Fruit fly (Drosophila melanogaster) whole organism, prepupa: ENCODE results near the gene HERC2.

ENCODE experiments used
- CG11294 ChIP-seq: fragments of 200-800 bp; sonication (Bioruptor generic); IDR thresholded peaks from 2 replicates; pipeline ENCODE4 v1.3.6; 2022; ENCODE audit warnings: missing biosample characterization, missing genetic modification characterization
- CG11762 ChIP-seq: fragments of 200-800 bp; sonication (Bioruptor generic); optimal IDR thresholded peaks from 3 replicates; lab custom pipeline; 2016; ENCODE audit warnings: missing biosample characterization, missing genetic modification characterization; ENCODE audit not compliant: insufficient read depth
- CG15336 ChIP-seq: fragments of 200-800 bp; sonication (Bioruptor generic); IDR thresholded peaks from 2 replicates; pipeline ENCODE4 v1.3.6; 2022; ENCODE audit warnings: missing biosample characterization, missing genetic modification characterization
- CG1621 ChIP-seq: fragments of 200-800 bp; sonication (Bioruptor generic); optimal IDR thresholded peaks from 3 replicates; lab custom pipeline; 2018; ENCODE audit warnings: missing biosample characterization, mild to moderate bottlenecking, missing genetic modification characterization
- CG16779 ChIP-seq: fragments of 200-800 bp; sonication (Bioruptor generic); optimal IDR thresholded peaks from 3 replicates; lab custom pipeline; 2017; ENCODE audit warnings: missing biosample characterization, mild to moderate bottlenecking, missing genetic modification characterization
- CG31627 ChIP-seq: fragments of 200-800 bp; sonication (Bioruptor generic); optimal IDR thresholded peaks from 3 replicates; lab custom pipeline; 2016; ENCODE audit warnings: missing biosample characterization, missing genetic modification characterization
- CG34406 ChIP-seq: fragments of 200-800 bp; sonication (Bioruptor generic); optimal IDR thresholded peaks from 3 replicates; lab custom pipeline; 2016; ENCODE audit warnings: missing biosample characterization, missing genetic modification characterization
- CG3919 ChIP-seq: fragments of 200-800 bp; sonication (Bioruptor generic); optimal IDR thresholded peaks from 3 replicates; lab custom pipeline; 2016; ENCODE audit warnings: missing biosample characterization, missing genetic modification characterization
- CG4318 ChIP-seq: fragments of 200-800 bp; sonication (Bioruptor generic); optimal IDR thresholded peaks from 3 replicates; lab custom pipeline; 2017; ENCODE audit warnings: missing biosample characterization, mild to moderate bottlenecking, missing genetic modification characterization
- CG6792 ChIP-seq: fragments of 200-800 bp; sonication (Bioruptor generic); optimal IDR thresholded peaks from 3 replicates; lab custom pipeline; 2016; ENCODE audit warnings: missing biosample characterization, missing genetic modification characterization
- CG6808 ChIP-seq: fragments of 200-800 bp; sonication (Bioruptor generic); optimal IDR thresholded peaks from 3 replicates; lab custom pipeline; 2017; ENCODE audit warnings: missing biosample characterization, missing genetic modification characterization, mild to moderate bottlenecking, moderate library complexity, missing genetic modification reagents
- CG6854 ChIP-seq: fragments of 200-800 bp; sonication (Bioruptor generic); optimal IDR thresholded peaks from 2 replicates; lab custom pipeline; 2017; ENCODE audit warnings: missing biosample characterization, mild to moderate bottlenecking, missing genetic modification characterization
- CG7368 ChIP-seq: fragments of 200-800 bp; sonication (Bioruptor generic); optimal IDR thresholded peaks from 3 replicates; lab custom pipeline; 2016; ENCODE audit warnings: missing biosample characterization, missing genetic modification characterization
- CG8119 ChIP-seq: fragments of 200-800 bp; sonication (Bioruptor generic); IDR thresholded peaks from 3 replicates; pipeline ENCODE4 v1.3.6; 2022; ENCODE audit warnings: missing biosample characterization, missing genetic modification characterization
- CG8319 ChIP-seq: fragments of 200-800 bp; sonication (Bioruptor generic); optimal IDR thresholded peaks from 3 replicates; lab custom pipeline; 2016; ENCODE audit warnings: missing biosample characterization, missing genetic modification characterization
- CG8632 ChIP-seq: fragments of 200-800 bp; sonication (Bioruptor generic); optimal IDR thresholded peaks from 3 replicates; lab custom pipeline; 2016; ENCODE audit warnings: missing biosample characterization, missing genetic modification characterization
- CG9139 ChIP-seq: fragments of 200-800 bp; sonication (Bioruptor generic); optimal IDR thresholded peaks from 3 replicates; lab custom pipeline; 2017; ENCODE audit warnings: missing biosample characterization, mild to moderate bottlenecking, missing genetic modification characterization
- Eip75B ChIP-seq: fragments of 200-800 bp; sonication (Bioruptor generic); optimal IDR thresholded peaks from 3 replicates; lab custom pipeline; 2016; ENCODE audit warnings: missing biosample characterization, missing genetic modification characterization
- Eip78C ChIP-seq: fragments of 200-800 bp; sonication (Bioruptor generic); peaks from one replicate; lab custom pipeline; 2016; ENCODE audit warnings: missing biosample characterization, missing genetic modification characterization
- Eip93F ChIP-seq: fragments of 200-800 bp; sonication (Bioruptor generic); optimal IDR thresholded peaks from 2 replicates; lab custom pipeline; 2016; ENCODE audit warnings: missing biosample characterization, mild to moderate bottlenecking, missing genetic modification characterization
- Ets21C ChIP-seq: fragments of 200-800 bp; sonication (Bioruptor generic); optimal IDR thresholded peaks from 3 replicates; lab custom pipeline; 2016; ENCODE audit warnings: missing biosample characterization, missing genetic modification characterization
- Ets96B ChIP-seq: fragments of 200-800 bp; optimal IDR thresholded peaks from 2 replicates; lab custom pipeline; 2019; ENCODE audit warnings: missing biosample characterization, mild to moderate bottlenecking, missing genetic modification characterization, moderate library complexity
- Hr38 ChIP-seq: sonication (Bioruptor generic); optimal IDR thresholded peaks from 2 replicates; lab custom pipeline; 2016; ENCODE audit warnings: missing biosample characterization, missing genetic modification characterization
- Hr39 ChIP-seq: fragments of 200-800 bp; sonication (Bioruptor generic); optimal IDR thresholded peaks from 2 replicates; lab custom pipeline; 2016; ENCODE audit warnings: missing biosample characterization, missing genetic modification characterization
- Hr4 ChIP-seq: fragments of 200-800 bp; sonication (Bioruptor generic); optimal IDR thresholded peaks from 3 replicates; lab custom pipeline; 2016; ENCODE audit warnings: missing biosample characterization, missing genetic modification characterization
- Lpt ChIP-seq: fragments of 200-800 bp; sonication (Bioruptor generic); optimal IDR thresholded peaks from 3 replicates; lab custom pipeline; 2016; ENCODE audit warnings: missing biosample characterization, missing genetic modification characterization
- OdsH ChIP-seq: fragments of 200-800 bp; sonication (Bioruptor generic); optimal IDR thresholded peaks from 3 replicates; lab custom pipeline; 2016; ENCODE audit warnings: missing biosample characterization, missing genetic modification characterization
- Smox ChIP-seq: fragments of 200-800 bp; sonication (Bioruptor generic); optimal IDR thresholded peaks from 3 replicates; lab custom pipeline; 2016; ENCODE audit warnings: missing biosample characterization, missing genetic modification characterization
- dsx ChIP-seq: fragments of 200-800 bp; optimal IDR thresholded peaks from 3 replicates; lab custom pipeline; 2019; ENCODE audit warnings: missing biosample characterization, mild to moderate bottlenecking, missing genetic modification characterization, moderate library complexity; ENCODE audit not compliant: poor library complexity, severe bottlenecking
- eg ChIP-seq: fragments of 200-800 bp; sonication (Bioruptor generic); IDR thresholded peaks from 3 replicates; pipeline ENCODE4 v1.3.6; 2022; ENCODE audit warnings: missing biosample characterization, missing genetic modification characterization
- esn ChIP-seq: fragments of 200-800 bp; sonication (Bioruptor generic); optimal IDR thresholded peaks from 2 replicates; lab custom pipeline; 2016; ENCODE audit warnings: missing biosample characterization, mild to moderate bottlenecking, missing genetic modification characterization, moderate library complexity
- fd85E ChIP-seq: fragments of 200-800 bp; sonication (Bioruptor generic); optimal IDR thresholded peaks from 3 replicates; lab custom pipeline; 2016; ENCODE audit warnings: missing biosample characterization, missing genetic modification characterization
- lz ChIP-seq: fragments of 200-800 bp; sonication (Bioruptor generic); optimal IDR thresholded peaks from 3 replicates; lab custom pipeline; 2016; ENCODE audit warnings: missing biosample characterization, missing genetic modification characterization
- spab ChIP-seq: fragments of 200-800 bp; sonication (Bioruptor generic); optimal IDR thresholded peaks from 2 replicates; lab custom pipeline; 2017; ENCODE audit warnings: missing biosample characterization, mild to moderate bottlenecking, missing genetic modification characterization, missing genetic modification reagents
- vri ChIP-seq: fragments of 200-800 bp; sonication (Bioruptor generic); optimal IDR thresholded peaks from 3 replicates; lab custom pipeline; 2016; ENCODE audit warnings: missing biosample characterization, mild to moderate bottlenecking, missing genetic modification characterization

Gene HERC2

DNA sequence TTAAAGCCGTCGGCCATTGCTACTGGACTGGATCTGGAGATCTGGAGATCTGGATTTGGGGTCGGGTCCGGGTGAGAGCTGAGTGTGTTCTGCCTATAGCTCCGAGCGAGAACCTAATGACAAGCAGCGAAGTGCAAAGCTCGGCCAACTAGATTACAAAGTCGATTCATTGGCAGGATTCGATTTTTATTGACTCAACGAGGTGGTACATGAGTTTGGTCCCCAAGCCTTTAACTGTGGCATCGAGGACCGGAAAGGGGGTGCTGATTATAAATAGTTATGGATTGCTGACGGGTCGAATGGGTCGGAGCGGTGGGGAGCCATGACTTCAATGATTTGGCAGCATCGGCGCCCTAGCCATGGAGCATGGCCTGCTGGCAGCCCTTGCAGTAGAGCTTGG is 19.3 kb downstream of the HERC2 start, which contains the start of gene CG15459:
Gene CG15459, minus strand, starts transcription at position 101 of the 400 bp plus-strand sequence.
- no peak for TF ChIP-seq CG6792 (GFP tag; lab: Kevin White, UChicago)
- no peak for TF ChIP-seq CG1621
- no peak for TF ChIP-seq CG8319 (GFP tag; lab: Kevin White, UChicago)
- no peak for TF ChIP-seq vri
- no peak for TF ChIP-seq spab (GFP tag; lab: Kevin White, UChicago)
- no peak for TF ChIP-seq CG8119 (GFP tag; lab: Robert Waterston, UW)
- no peak for TF ChIP-seq CG31627
- TF ChIP-seq Ets96B (tag; lab: Kevin White, UChicago), result no peak
- TF ChIP-seq CG4318 (GFP tag; lab: Kevin White, UChicago), result no peak
- TF ChIP-seq Ets21C (GFP tag; lab: Kevin White, UChicago), result no peak
- no peak for TF ChIP-seq CG15336 (GFP tag; lab: Robert Waterston, UW)

DNA sequence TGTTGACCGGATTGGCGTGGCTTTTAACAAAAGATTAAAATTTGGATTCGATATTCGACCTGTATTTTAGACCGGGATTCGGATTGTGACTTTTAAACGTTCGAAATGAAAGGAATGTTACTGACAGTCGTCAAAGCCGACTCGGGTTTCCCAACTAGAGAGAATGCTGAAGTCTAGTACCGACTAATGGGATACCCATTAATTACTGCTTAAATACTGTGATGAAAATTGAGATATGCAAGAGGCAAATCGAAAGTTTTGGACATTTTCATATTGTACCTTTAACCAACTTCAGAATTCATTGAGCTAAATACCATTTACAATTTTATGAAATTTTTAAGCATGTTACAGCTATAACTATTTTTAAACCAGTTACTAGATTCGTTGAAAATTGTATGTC is 19.9 kb downstream of the HERC2 start, which contains the start of gene CG15458:
Gene CG15458, minus strand, starts transcription at position 101 of the 400 bp plus-strand sequence.
- TF ChIP-seq Ets96B (tag; lab: Kevin White, UChicago) (no peak), OdsH (no peak), CG34406 (no peak), CG16779 (tag; lab: Kevin White, UChicago) (no peak)

DNA sequence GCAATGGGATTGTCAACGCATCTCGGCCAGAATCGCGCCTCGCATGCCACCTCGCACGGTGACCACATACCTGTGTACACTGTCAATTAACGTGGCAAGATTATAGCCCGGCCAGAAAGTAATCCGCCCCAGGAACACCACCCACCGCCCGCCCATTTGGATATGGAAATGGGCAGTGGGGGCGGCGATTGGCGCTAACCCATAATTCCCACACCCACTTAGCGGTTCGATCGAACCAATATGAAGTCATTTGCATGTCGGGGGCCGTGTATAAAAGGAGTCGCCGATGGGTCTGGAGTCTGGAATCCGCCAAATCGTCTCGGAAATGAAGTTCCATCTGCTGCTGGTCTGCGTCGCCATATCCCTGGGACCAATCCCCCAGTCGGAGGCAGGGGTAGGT is 21.2 kb downstream of the HERC2 start, which contains the start of gene Obp19a:
Gene Obp19a, plus strand, starts transcription at position 301 of the 400 bp plus-strand sequence.
- TF ChIP-seq CG6808 (GFP tag; lab: Kevin White, UChicago) (no peak), Lpt (no peak), CG7368 (GFP tag; lab: Kevin White, UChicago) (no peak), CG6792 (GFP tag; lab: Kevin White, UChicago) (no peak), dsx (GFP tag; lab: Kevin White, UChicago) (no peak), Hr38 (no peak), CG31627 (no peak), Ets96B (tag; lab: Kevin White, UChicago) (no peak), Hr39 (GFP tag; lab: Kevin White, UChicago) (no peak), CG11762 (GFP tag; lab: Kevin White, UChicago) (no peak), CG6854 (GFP tag; lab: Kevin White, UChicago) (no peak), Eip75B (no peak), esn (GFP tag; lab: Kevin White, UChicago) (no peak), Eip93F (GFP tag; lab: Kevin White, UChicago) (no peak), eg (no peak), CG11294 (GFP tag; lab: Robert Waterston, UW) (no peak), fd85E (no peak)

DNA sequence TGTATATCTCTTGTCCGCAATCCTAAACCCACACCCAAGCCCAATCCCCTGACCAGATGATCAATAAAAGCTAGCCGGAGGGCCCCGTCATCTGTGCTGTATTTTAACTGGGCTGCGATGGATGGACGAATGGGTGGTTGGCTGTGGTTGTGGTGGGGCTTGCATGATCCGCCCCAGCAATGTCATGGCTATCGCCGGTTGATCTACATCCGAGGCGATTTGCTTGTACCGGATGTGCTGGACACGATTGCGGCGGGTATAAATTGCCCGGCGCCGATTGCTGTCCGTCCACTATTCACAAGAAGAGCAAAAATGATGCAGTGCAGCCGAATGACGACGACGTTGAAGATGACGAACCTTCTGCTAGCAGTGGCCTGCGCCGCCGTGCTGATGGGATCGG is 22.2 kb downstream of the HERC2 start, which contains the start of gene Obp19b:
Gene Obp19b, plus strand, starts transcription at position 301 of the 400 bp plus-strand sequence.
- TF ChIP-seq Lpt, result no peak
- TF ChIP-seq CG1621, result no peak
- no peak for TF ChIP-seq CG15336 (GFP tag; lab: Robert Waterston, UW)
- no peak for TF ChIP-seq Hr4 (GFP tag; lab: Kevin White, UChicago)
- TF ChIP-seq Smox (GFP tag; lab: Kevin White, UChicago), result no peak
- no peak for TF ChIP-seq CG11294 (GFP tag; lab: Robert Waterston, UW)
- no peak for TF ChIP-seq CG3919 (GFP tag; lab: Kevin White, UChicago)
- TF ChIP-seq CG8632 (GFP tag; lab: Kevin White, UChicago), result no peak
- TF ChIP-seq Eip78C (GFP tag; lab: Kevin White, UChicago), result no peak
- TF ChIP-seq CG9139 (GFP tag; lab: Kevin White, UChicago), result no peak
- no peak for TF ChIP-seq lz (GFP tag; lab: Kevin White, UChicago)
- TF ChIP-seq CG6792 (GFP tag; lab: Kevin White, UChicago), result no peak
- TF ChIP-seq dsx (GFP tag; lab: Kevin White, UChicago), result no peak
- no peak for TF ChIP-seq CG8119 (GFP tag; lab: Robert Waterston, UW)
